Worm (Caenorhabditis elegans) whole organism, dauer: ENCODE data around the gene srd-43.

ENCODE experiments used
- unc-62 ChIP-seq: sonication (generic microtip); optimal IDR thresholded peaks from 2 replicates; lab custom pipeline; 2017; ENCODE audit warnings: missing biosample characterization, missing genetic modification reagents, missing genetic modification characterization

The srd-43 gene

ce11 chrX:13305779-13306178 lies at the start of gene srd-43:
TSS of gene srd-43 (minus strand) at chrX:13305844.
- no peak for TF ChIP-seq unc-62 (GFP tag; lab: Kevin White, UChicago)

ce11 chrX:13354672-13355407 lies 49.2 kb upstream of the srd-43 start:
- TF ChIP-seq unc-62 (GFP tag; lab: Kevin White, UChicago): no peak

- no peak for TF ChIP-seq unc-62 (GFP tag; lab: Kevin White, UChicago)
Measured at ce11 chrX:13353530-13353929, 47.9 kb upstream of the srd-43 start.

ce11 chrX:13352164-13352563 lies 46.5 kb upstream of the srd-43 start:
- no peak for TF ChIP-seq unc-62 (GFP tag; lab: Kevin White, UChicago)

ce11 chrX:13350804-13351747 lies 45.4 kb upstream of the srd-43 start, which contains the start of gene mxl-3:
TSS of gene mxl-3 (minus strand) at chrX:13350804.
- no peak for TF ChIP-seq unc-62 (GFP tag; lab: Kevin White, UChicago)

ce11 chrX:13350123-13350798 lies 44.6 kb upstream of the srd-43 start:
- no peak for TF ChIP-seq unc-62 (GFP tag; lab: Kevin White, UChicago)

- no peak for TF ChIP-seq unc-62 (GFP tag; lab: Kevin White, UChicago)
Measured at ce11 chrX:13349230-13350122, 43.8 kb upstream of the srd-43 start.

- no peak for TF ChIP-seq unc-62 (GFP tag; lab: Kevin White, UChicago)
Measured at ce11 chrX:13348417-13348816, 42.8 kb upstream of the srd-43 start.

- TF ChIP-seq unc-62 (GFP tag; lab: Kevin White, UChicago): no peak
Measured at ce11 chrX:13347251-13347650, 41.6 kb upstream of the srd-43 start.

- TF ChIP-seq unc-62 (GFP tag; lab: Kevin White, UChicago): no peak
Measured at ce11 chrX:13341853-13342252, 36.2 kb upstream of the srd-43 start.

- no peak for TF ChIP-seq unc-62 (GFP tag; lab: Kevin White, UChicago)
Measured at ce11 chrX:13340970-13341369, 35.3 kb upstream of the srd-43 start.

- no peak for TF ChIP-seq unc-62 (GFP tag; lab: Kevin White, UChicago)
Measured at ce11 chrX:13339029-13339626, 33.5 kb upstream of the srd-43 start.

- TF ChIP-seq unc-62 (GFP tag; lab: Kevin White, UChicago): no peak
Measured at ce11 chrX:13337728-13338127, 32.1 kb upstream of the srd-43 start, which contains the start of gene ptr-24. TSS of gene ptr-24 (plus strand) at chrX:13338028.

ce11 chrX:13337000-13337399 lies 31.4 kb upstream of the srd-43 start:
- no peak for TF ChIP-seq unc-62 (GFP tag; lab: Kevin White, UChicago)
